Worm (Caenorhabditis elegans): ENCODE measurements around the gene pxmp-4.

The pxmp-4 gene

DNA sequence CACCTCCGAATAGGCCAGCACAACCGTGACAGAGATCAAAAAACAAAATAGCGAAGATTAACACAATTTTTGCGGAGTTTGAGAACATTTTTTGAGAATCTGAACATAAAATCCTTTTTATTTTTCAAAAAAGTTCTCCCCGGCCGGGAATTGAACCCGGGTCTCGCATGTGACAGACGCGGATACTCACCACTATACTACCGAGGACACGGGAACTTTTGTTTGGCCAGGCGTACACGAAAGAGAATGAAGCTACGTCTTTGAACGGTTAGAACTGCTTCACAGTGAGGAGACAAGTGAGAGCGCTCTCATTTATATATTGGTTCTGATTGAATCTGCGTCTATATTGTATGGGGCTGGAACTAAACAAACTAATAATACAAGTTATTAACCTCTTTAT is 14.5 kb downstream of the pxmp-4 start, which contains the start of gene grl-26 (continued):
- TF ChIP-seq ceh-45 (GFP tag; IDR thresholded peaks at IDR 0.05) (no peak), pat-9 (tag; optimal IDR thresholded peaks at IDR 0.05) (peak; percentile 55), C08G9.2 (tag; optimal IDR thresholded peaks at IDR 0.05) (peak; percentile 57), ttx-3 (tag; optimal IDR thresholded peaks at IDR 0.05) (peak; percentile 3), fkh-10 (GFP tag; optimal IDR thresholded peaks at IDR 0.05) (peak; percentile 37), hlh-8 (tag; optimal IDR thresholded peaks at IDR 0.05) (no peak), ztf-16 (tag; optimal IDR thresholded peaks at IDR 0.05) (peak; percentile 52), ets-4 (tag; optimal IDR thresholded peaks at IDR 0.05) (no peak), rnt-1 (tag; optimal IDR thresholded peaks at IDR 0.05) (peak; percentile 83), ceh-9 (tag; optimal IDR thresholded peaks at IDR 0.05) (no peak), elt-4 (tag; optimal IDR thresholded peaks at IDR 0.05) (no peak), gmeb-2 (tag; optimal IDR thresholded peaks at IDR 0.05) (peak; percentile 63), tbx-2 (tag; optimal IDR thresholded peaks at IDR 0.05) (peak; percentile 52), tbx-7 (tag; optimal IDR thresholded peaks at IDR 0.05) (no peak), lin-11 (tag; optimal IDR thresholded peaks at IDR 0.05) (peak; percentile 10), ama-1 (optimal IDR thresholded peaks at IDR 0.05) (no peak), ceh-34 (tag; optimal IDR thresholded peaks at IDR 0.05) (peak; percentile 35), syd-9 (tag; optimal IDR thresholded peaks at IDR 0.05) (peak; percentile 18), elt-2 (tag; optimal IDR thresholded peaks at IDR 0.05) (peak; percentile 53), nhr-11 (tag; optimal IDR thresholded peaks at IDR 0.05) (no peak), T23F11.4 (GFP tag; optimal IDR thresholded peaks at IDR 0.05) (peak; percentile 61), ceh-30 (tag; optimal IDR thresholded peaks at IDR 0.05) (no peak), ceh-48 (tag; optimal IDR thresholded peaks at IDR 0.05) (peak; percentile 45), K02D7.2 (tag; optimal IDR thresholded peaks at IDR 0.05) (peak; percentile 88), nfya-1 (tag; optimal IDR thresholded peaks at IDR 0.05) (peak; percentile 28), ceh-6 (GFP tag; optimal IDR thresholded peaks at IDR 0.05) (peak; percentile 57), unc-55 (GFP tag; optimal IDR thresholded peaks at IDR 0.05) (no peak)

DNA sequence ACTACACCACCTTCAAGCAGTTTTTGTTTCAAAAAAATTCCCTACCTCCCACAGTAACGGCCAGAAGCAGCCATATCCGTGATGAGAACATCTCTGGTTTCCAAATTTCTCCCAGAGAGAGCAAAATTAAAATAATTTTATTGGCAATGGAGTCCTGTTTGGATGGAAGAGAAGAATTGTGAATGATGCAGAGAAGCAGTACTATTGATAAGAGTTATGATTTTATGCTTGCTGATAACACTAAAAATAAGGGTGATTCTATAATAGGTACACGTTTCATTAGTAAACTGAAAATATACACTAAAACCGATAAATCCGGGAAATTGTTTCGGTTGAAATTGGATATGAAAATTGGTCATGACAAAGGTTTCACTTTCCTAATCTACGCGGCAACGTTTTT is 16.6 kb downstream of the pxmp-4 start, which contains the start of gene dsc-4:
Gene dsc-4, minus strand, starts transcription at position 165 of the 400 bp plus-strand sequence.
- TF ChIP-seq elt-2 (tag; optimal IDR thresholded peaks at IDR 0.05) (peak; percentile 52), ahr-1 (tag; optimal IDR thresholded peaks at IDR 0.05) (no peak)

DNA sequence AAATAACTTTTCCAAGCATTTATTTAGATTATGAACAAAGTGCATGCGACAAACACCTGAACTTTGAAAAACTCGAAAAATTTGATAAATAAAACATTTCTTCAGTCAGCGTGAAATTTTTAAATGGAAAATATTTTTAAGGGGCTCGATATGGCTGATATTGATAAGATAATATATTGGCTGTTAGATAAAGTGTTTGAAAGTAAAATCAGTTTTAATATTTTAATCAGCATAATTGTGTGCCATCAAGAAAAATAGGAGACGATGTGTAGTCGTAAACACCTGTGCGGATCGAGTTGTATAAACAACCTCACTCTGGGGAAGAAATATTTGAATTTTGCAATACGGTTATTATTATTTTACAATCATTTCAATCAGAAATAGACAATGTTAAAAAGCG is 17.3 kb downstream of the pxmp-4 start:
- TF ChIP-seq ets-4 (tag; optimal IDR thresholded peaks at IDR 0.05), result no peak
- no peak for TF ChIP-seq odd-2 (tag; optimal IDR thresholded peaks at IDR 0.05)
- no peak for TF ChIP-seq pax-1 (tag; optimal IDR thresholded peaks at IDR 0.05)
- TF ChIP-seq gmeb-2 (tag; optimal IDR thresholded peaks at IDR 0.05), result no peak
- no peak for TF ChIP-seq ttx-3 (tag; optimal IDR thresholded peaks at IDR 0.05)
- TF ChIP-seq mec-3 (tag; optimal IDR thresholded peaks at IDR 0.05; ENCODE audit: borderline replicate concordance), result no peak
- no peak for TF ChIP-seq hlh-8 (tag; optimal IDR thresholded peaks at IDR 0.05)
- no peak for TF ChIP-seq pros-1 (tag; optimal IDR thresholded peaks at IDR 0.05)
- TF ChIP-seq ceh-19 (GFP tag; optimal IDR thresholded peaks at IDR 0.05), result no peak
- no peak for TF ChIP-seq elt-4 (tag; optimal IDR thresholded peaks at IDR 0.05)
- TF ChIP-seq sox-2 (GFP tag; IDR thresholded peaks at IDR 0.05), result no peak
- no peak for TF ChIP-seq ceh-48 (tag; optimal IDR thresholded peaks at IDR 0.05)
- TF ChIP-seq zip-5 (tag; optimal IDR thresholded peaks at IDR 0.05), result no peak
- no peak for TF ChIP-seq ama-1 (optimal IDR thresholded peaks at IDR 0.05)
- no peak for TF ChIP-seq syd-9 (tag; optimal IDR thresholded peaks at IDR 0.05)
- no peak for TF ChIP-seq ahr-1 (tag; optimal IDR thresholded peaks at IDR 0.05)
- TF ChIP-seq pat-9 (tag; optimal IDR thresholded peaks at IDR 0.05), result no peak
- no peak for TF ChIP-seq rnt-1 (tag; optimal IDR thresholded peaks at IDR 0.05)
- no peak for TF ChIP-seq nhr-232 (tag; optimal IDR thresholded peaks at IDR 0.05)
- no peak for TF ChIP-seq hlh-13 (GFP tag; optimal IDR thresholded peaks at IDR 0.05)

DNA sequence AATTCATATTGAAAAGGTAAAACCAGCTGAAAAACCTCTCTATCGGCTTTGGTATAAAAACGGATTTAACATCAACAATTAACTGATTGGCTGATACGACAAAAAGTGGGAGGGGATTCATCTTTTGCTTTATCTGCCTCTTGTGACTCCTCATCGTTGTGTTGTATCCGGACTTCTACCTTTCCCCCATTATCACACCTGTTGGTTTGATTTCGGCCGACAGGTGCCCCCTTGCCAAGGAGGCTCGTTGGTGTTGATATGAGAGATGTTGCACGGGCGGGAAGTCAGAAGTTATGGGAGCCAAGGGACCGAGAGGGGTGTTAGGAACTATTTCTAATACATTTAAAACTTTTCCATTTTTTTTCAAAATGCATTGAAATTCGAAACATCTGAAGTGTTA is 22.5 kb downstream of the pxmp-4 start:
- no peak for TF ChIP-seq tbx-7 (tag; optimal IDR thresholded peaks at IDR 0.05)
- TF ChIP-seq unc-55 (GFP tag; optimal IDR thresholded peaks at IDR 0.05), result peak; percentile 57
- TF ChIP-seq ahr-1 (tag; optimal IDR thresholded peaks at IDR 0.05), result no peak
- no peak for TF ChIP-seq nfya-1 (tag; optimal IDR thresholded peaks at IDR 0.05)
- TF ChIP-seq ceh-18 (tag; optimal IDR thresholded peaks at IDR 0.05), result no peak
- TF ChIP-seq hlh-6 (tag; optimal IDR thresholded peaks at IDR 0.05), result no peak
- no peak for TF ChIP-seq hlh-13 (GFP tag; optimal IDR thresholded peaks at IDR 0.05)
- TF ChIP-seq Y22D7AL.16 (tag; optimal IDR thresholded peaks at IDR 0.05), result no peak
